Fruit fly (Drosophila melanogaster): ENCODE data around the gene CG1677.

CG1677 gene

DNA sequence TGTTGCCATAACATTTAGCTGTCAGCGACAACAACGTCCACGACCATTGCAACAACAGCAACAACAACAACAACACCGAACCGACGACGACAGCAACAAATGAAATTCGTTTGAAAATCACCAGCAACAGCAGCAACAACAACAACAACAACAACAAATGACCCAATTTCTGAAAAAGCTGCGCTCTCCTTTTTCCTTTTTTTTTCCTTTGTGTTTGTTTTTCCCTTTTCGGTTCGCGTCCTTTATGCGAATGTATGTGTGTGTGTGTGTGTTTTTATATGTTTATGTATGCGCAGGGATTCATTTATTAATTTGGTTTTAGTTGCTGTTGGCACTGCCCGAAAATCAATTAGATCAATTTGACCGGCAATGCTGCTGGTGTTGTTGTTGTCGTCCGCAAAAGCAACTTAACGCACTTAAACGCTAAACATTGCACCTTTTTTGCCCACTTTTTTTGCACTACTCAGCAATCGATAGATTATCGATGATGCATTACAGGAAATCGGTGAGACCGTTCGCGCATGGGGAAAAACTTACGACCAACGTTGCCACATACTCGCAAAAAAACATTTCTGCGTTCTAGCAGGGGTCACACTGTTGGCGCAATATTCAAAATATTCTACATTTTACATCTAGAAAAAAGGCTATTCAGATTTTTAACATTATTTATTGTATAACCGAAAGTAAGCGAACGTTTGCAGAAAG lies 114.6 kb downstream of the CG1677 start, which contains the start of gene unc-119 (continued):
- TF ChIP-seq Dbx (GFP tag; IDR thresholded peaks at IDR 0.05) (0 out of 3 replicates have a peak, but pooled peaks have one; percentile 22), Gsc (GFP tag; IDR thresholded peaks at IDR 0.05) (no peak), CG5245 (GFP tag; optimal IDR thresholded peaks at IDR 0.05) (no peak), vfl (GFP tag; optimal IDR thresholded peaks at IDR 0.05) (no peak), CG8478 (optimal IDR thresholded peaks at IDR 0.05) (no peak), CG9215 (GFP tag; IDR thresholded peaks at IDR 0.05) (no peak), CG31365 (tag; optimal IDR thresholded peaks at IDR 0.05) (no peak), CG10267 (tag; optimal IDR thresholded peaks at IDR 0.05) (peak; percentile 34), slbo (GFP tag; IDR thresholded peaks at IDR 0.05) (no peak), CHES-1-like (GFP tag; optimal IDR thresholded peaks at IDR 0.05) (peak; percentile 14), klu (GFP tag; IDR thresholded peaks at IDR 0.05) (no peak), Scr (GFP tag; IDR thresholded peaks at IDR 0.05; ENCODE audit: partially characterized antibody) (peak; percentile 67), CG14667 (GFP tag; IDR thresholded peaks at IDR 0.05) (no peak), CG17568 (GFP tag; optimal IDR thresholded peaks at IDR 0.05) (no peak), jing (GFP tag; optimal IDR thresholded peaks at IDR 0.05) (no peak), ab (GFP tag; optimal IDR thresholded peaks at IDR 0.05) (no peak), cas (GFP tag; IDR thresholded peaks at IDR 0.05) (no peak), CG15696 (tag; optimal IDR thresholded peaks at IDR 0.05) (no peak), sr (GFP tag; IDR thresholded peaks at IDR 0.05) (no peak), CG18476 (GFP tag; optimal IDR thresholded peaks at IDR 0.05) (no peak), Sin3A (optimal IDR thresholded peaks at IDR 0.05) (peak; percentile 61), Med (GFP tag) (peak; percentile 86), Ada2b (GFP tag; IDR thresholded peaks at IDR 0.05) (no peak), Rfx (GFP tag; IDR thresholded peaks at IDR 0.05) (no peak), seq (GFP tag; IDR thresholded peaks at IDR 0.05) (no peak), Usf (GFP tag; optimal IDR thresholded peaks at IDR 0.05) (no peak), HLH54F (GFP tag; optimal IDR thresholded peaks at IDR 0.05) (no peak), HmgD (GFP tag; optimal IDR thresholded peaks at IDR 0.05) (peak; percentile 47), peb (GFP tag; IDR thresholded peaks at IDR 0.05) (no peak), CG11085 (GFP tag; IDR thresholded peaks at IDR 0.05) (no peak), lola (GFP tag; optimal IDR thresholded peaks at IDR 0.05) (no peak), ind (GFP tag; optimal IDR thresholded peaks at IDR 0.05) (no peak), corto (GFP tag; optimal IDR thresholded peaks at IDR 0.05) (no peak), trem (tag; optimal IDR thresholded peaks at IDR 0.05) (peak; percentile 59), amos (GFP tag; IDR thresholded peaks at IDR 0.05; ENCODE audit: partially characterized antibody) (peak; percentile 79), gsb (GFP tag; IDR thresholded peaks at IDR 0.05) (no peak), Atf6 (GFP tag; IDR thresholded peaks at IDR 0.05) (no peak), B-H2 (GFP tag; optimal IDR thresholded peaks at IDR 0.05) (no peak), nerfin-2 (GFP tag; IDR thresholded peaks at IDR 0.05; ENCODE audit: partially characterized antibody) (peak; percentile 55; the same call in 1 of the 2 replicates), ssp (GFP tag; IDR thresholded peaks at IDR 0.05) (no peak), croc (GFP tag; conservative IDR thresholded peaks at IDR 0.05) (no peak), Dll (GFP tag; IDR thresholded peaks at IDR 0.05; ENCODE audit: partially characterized antibody) (peak; percentile 76), Ssrp (tag; optimal IDR thresholded peaks at IDR 0.05) (no peak), H2.0 (GFP tag; IDR thresholded peaks at IDR 0.05) (no peak), org-1 (GFP tag; optimal IDR thresholded peaks at IDR 0.05) (no peak), Oaz (GFP tag; IDR thresholded peaks at IDR 0.05) (no peak), jumu (GFP tag; optimal IDR thresholded peaks at IDR 0.05) (no peak), Lhr (GFP tag; optimal IDR thresholded peaks at IDR 0.05) (peak; percentile 61), CG8388 (GFP tag; optimal IDR thresholded peaks at IDR 0.05) (no peak), Neu2 (GFP tag; optimal IDR thresholded peaks at IDR 0.05; ENCODE audit: borderline replicate concordance) (no peak), CG7357 (GFP tag; IDR thresholded peaks at IDR 0.05) (no peak), CG2712 (tag; optimal IDR thresholded peaks at IDR 0.05) (peak; percentile 21)

Data from whole organism, embryonic.